2 fruit fly cellular contexts compared by ENCODE assay signal in genomic region chrX:935049-935900, dm6.
A peak's percentile ranks its signal among the peaks of the same experiment; 100 is the strongest.
TF ChIP-seq lines count a peak whose summit lies in the region.

TSS of gene TRAM (plus strand) at chrX:935232.

TF ChIP-seq in whole organism, embryonic, 481 proteins besides CTCF, POLR2A, EP300 and RAD21 (continued from another document and continues in another):
- no peak for TF ChIP-seq corto (GFP tag; optimal IDR thresholded peaks at IDR 0.05; lab: Kevin White, UChicago)
- TF ChIP-seq danr (GFP tag; IDR thresholded peaks at IDR 0.05; lab: Robert Waterston, UW), result peak; percentile 97
- no peak for TF ChIP-seq fru (optimal IDR thresholded peaks at IDR 0.05; lab: Kevin White, UChicago)
- TF ChIP-seq Fer3 (tag; optimal IDR thresholded peaks at IDR 0.05; lab: Kevin White, UChicago), result peak; percentile 97
- TF ChIP-seq HLH4C (GFP tag; IDR thresholded peaks at IDR 0.05; lab: Robert Waterston, UW; ENCODE audit: partially characterized antibody), result peak; percentile 62
- TF ChIP-seq CG8478 (optimal IDR thresholded peaks at IDR 0.05; lab: Kevin White, UChicago), result peak; percentile 89
- TF ChIP-seq Ravus (GFP tag; IDR thresholded peaks at IDR 0.05; lab: Robert Waterston, UW), result peak; percentile 96
- TF ChIP-seq Atf3 (GFP tag; optimal IDR thresholded peaks at IDR 0.05; lab: Kevin White, UChicago), result peak; percentile 98
- TF ChIP-seq CG8359 (GFP tag; optimal IDR thresholded peaks at IDR 0.05; lab: Kevin White, UChicago; ENCODE audit: borderline replicate concordance), result peak; percentile 92
- peak; percentile 99 for TF ChIP-seq jumu (GFP tag; optimal IDR thresholded peaks at IDR 0.05; lab: Kevin White, UChicago)
- TF ChIP-seq Hand (GFP tag; optimal IDR thresholded peaks at IDR 0.05; lab: Kevin White, UChicago), result peak; percentile 95
- TF ChIP-seq ranshi (GFP tag; IDR thresholded peaks at IDR 0.05; lab: Robert Waterston, UW), result peak; percentile 99
- peak; percentile 95 for TF ChIP-seq CG4282 (GFP tag; optimal IDR thresholded peaks at IDR 0.05; lab: Kevin White, UChicago)
- TF ChIP-seq CG2129 (GFP tag; IDR thresholded peaks at IDR 0.05; lab: Robert Waterston, UW; ENCODE audit: partially characterized antibody), result peak; percentile 56
- TF ChIP-seq toy (GFP tag; IDR thresholded peaks at IDR 0.05; lab: Robert Waterston, UW), result peak; percentile 98
- peak; percentile 93 for TF ChIP-seq Bdp1 (GFP tag; optimal IDR thresholded peaks at IDR 0.05; lab: Kevin White, UChicago)
- TF ChIP-seq wdn (GFP tag; IDR thresholded peaks at IDR 0.05; lab: Robert Waterston, UW), result peak; percentile 99
- TF ChIP-seq CG1233 (GFP tag; optimal IDR thresholded peaks at IDR 0.05; lab: Kevin White, UChicago), result peak; percentile 97
- TF ChIP-seq dpn (GFP tag; optimal IDR thresholded peaks at IDR 0.05; lab: Kevin White, UChicago), result peak; percentile 98 to 99
- TF ChIP-seq CG8944 (GFP tag; optimal IDR thresholded peaks at IDR 0.05; lab: Kevin White, UChicago), result peak; percentile 99
- peak; percentile 96 for TF ChIP-seq NK7.1 (GFP tag; optimal IDR thresholded peaks at IDR 0.05; lab: Kevin White, UChicago)
- TF ChIP-seq ssp (GFP tag; IDR thresholded peaks at IDR 0.05; lab: Robert Waterston, UW), result peak; percentile 94
- TF ChIP-seq Six4 (GFP tag; optimal IDR thresholded peaks at IDR 0.05; lab: Kevin White, UChicago), result peak; percentile 98
- TF ChIP-seq CG10267 (tag; optimal IDR thresholded peaks at IDR 0.05; lab: Kevin White, UChicago), result peak; percentile 91
- TF ChIP-seq cas (GFP tag; IDR thresholded peaks at IDR 0.05; lab: Robert Waterston, UW), result peak; percentile 97
- TF ChIP-seq fd64A (GFP tag; optimal IDR thresholded peaks at IDR 0.05; lab: Kevin White, UChicago), result peak; percentile 96
- TF ChIP-seq Atf6 (GFP tag; IDR thresholded peaks at IDR 0.05; lab: Robert Waterston, UW), result peak; percentile 99
- TF ChIP-seq repo (GFP tag; optimal IDR thresholded peaks at IDR 0.05; lab: Kevin White, UChicago), result peak; percentile 96
- peak; percentile 91 for TF ChIP-seq CkIIα-i1 (GFP tag; IDR thresholded peaks at IDR 0.05; lab: Robert Waterston, UW)
- TF ChIP-seq CG6175 (GFP tag; IDR thresholded peaks at IDR 0.05; lab: Robert Waterston, UW), result peak; percentile 96
- TF ChIP-seq CG17912 (GFP tag; optimal IDR thresholded peaks at IDR 0.05; lab: Kevin White, UChicago), result peak; percentile 94
- TF ChIP-seq CG4707 (GFP tag; optimal IDR thresholded peaks at IDR 0.05; lab: Kevin White, UChicago), result peak; percentile 91
- TF ChIP-seq fd96Cb (tag; optimal IDR thresholded peaks at IDR 0.05; lab: Kevin White, UChicago), result peak; percentile 96
- TF ChIP-seq CG10979 (tag; optimal IDR thresholded peaks at IDR 0.05; lab: Kevin White, UChicago), result peak; percentile 97
- TF ChIP-seq CG4854 (GFP tag; optimal IDR thresholded peaks at IDR 0.05; lab: Kevin White, UChicago), result peak; percentile 94
- TF ChIP-seq CG6854 (GFP tag; optimal IDR thresholded peaks at IDR 0.05; lab: Kevin White, UChicago), result peak; percentile 94
- peak; percentile 99 for TF ChIP-seq vvl (GFP tag; IDR thresholded peaks at IDR 0.05; lab: Robert Waterston, UW)
- peak; percentile 99 for TF ChIP-seq CG18599 (GFP tag; optimal IDR thresholded peaks at IDR 0.05; lab: Kevin White, UChicago)
- peak; percentile 96 for TF ChIP-seq CG15601 (tag; optimal IDR thresholded peaks at IDR 0.05; lab: Kevin White, UChicago)
- peak; percentile 99 for TF ChIP-seq HHEX (GFP tag; optimal IDR thresholded peaks at IDR 0.05; lab: Kevin White, UChicago)
- peak; percentile 93 for TF ChIP-seq salm (tag; optimal IDR thresholded peaks at IDR 0.05; lab: Kevin White, UChicago)
- TF ChIP-seq CG15696 (tag; optimal IDR thresholded peaks at IDR 0.05; lab: Kevin White, UChicago), result peak; percentile 96
- peak; percentile 85 for TF ChIP-seq Jarid2 (GFP tag; optimal IDR thresholded peaks at IDR 0.05; lab: Kevin White, UChicago)
- TF ChIP-seq nmo (GFP tag; optimal IDR thresholded peaks at IDR 0.05; lab: Kevin White, UChicago), result peak; percentile 98
- peak; percentile 98 for TF ChIP-seq CG8089 (GFP tag; optimal IDR thresholded peaks at IDR 0.05; lab: Kevin White, UChicago)
- TF ChIP-seq ttk (GFP tag; IDR thresholded peaks at IDR 0.05; lab: Robert Waterston, UW), result peak; percentile 99
- TF ChIP-seq Myb (GFP tag; optimal IDR thresholded peaks at IDR 0.05; lab: Kevin White, UChicago), result peak; percentile 93
- peak; percentile 88 for TF ChIP-seq amos (GFP tag; IDR thresholded peaks at IDR 0.05; lab: Robert Waterston, UW; ENCODE audit: partially characterized antibody)
- TF ChIP-seq Deaf1 (tag; optimal IDR thresholded peaks at IDR 0.05; lab: Kevin White, UChicago), result peak; percentile 76
- peak; percentile 86 for TF ChIP-seq CG7271 (tag; optimal IDR thresholded peaks at IDR 0.05; lab: Kevin White, UChicago)
- no peak for TF ChIP-seq cad (GFP tag; optimal IDR thresholded peaks at IDR 0.05; lab: Kevin White, UChicago)
- peak; percentile 99 for TF ChIP-seq CG34422 (GFP tag; IDR thresholded peaks at IDR 0.05; lab: Robert Waterston, UW)
- TF ChIP-seq en (GFP tag; optimal IDR thresholded peaks at IDR 0.05; lab: Kevin White, UChicago), result peak; percentile 95
- peak in 1 of 2 experiments; percentile 89 for TF ChIP-seq eve (GFP tag; optimal IDR thresholded peaks at IDR 0.05; lab: Kevin White, UChicago)
- TF ChIP-seq NC2α (GFP tag; optimal IDR thresholded peaks at IDR 0.05; lab: Kevin White, UChicago), result peak; percentile 98
- peak; percentile 97 for TF ChIP-seq maf-S (GFP tag; optimal IDR thresholded peaks at IDR 0.05; lab: Kevin White, UChicago)
- TF ChIP-seq shn (GFP tag; optimal IDR thresholded peaks at IDR 0.05; lab: Kevin White, UChicago), result peak; percentile 98
- peak; percentile 98 for TF ChIP-seq ham (GFP tag; IDR thresholded peaks at IDR 0.05; lab: Robert Waterston, UW)
- TF ChIP-seq Ets97D (GFP tag; optimal IDR thresholded peaks at IDR 0.05; lab: Kevin White, UChicago), result peak; percentile 89
- peak; percentile 97 for TF ChIP-seq Dip3 (GFP tag; optimal IDR thresholded peaks at IDR 0.05; lab: Kevin White, UChicago)
- peak; percentile 97 for TF ChIP-seq onecut (GFP tag; IDR thresholded peaks at IDR 0.05; lab: Robert Waterston, UW)
- peak; percentile 92 for TF ChIP-seq Kr (GFP tag; optimal IDR thresholded peaks at IDR 0.05; lab: Kevin White, UChicago)
- TF ChIP-seq CG2116 (GFP tag; optimal IDR thresholded peaks at IDR 0.05; lab: Kevin White, UChicago), result peak; percentile 87
- TF ChIP-seq pum (GFP tag; optimal IDR thresholded peaks at IDR 0.05; lab: Kevin White, UChicago), result peak; percentile 98
- TF ChIP-seq CG16779 (GFP tag; IDR thresholded peaks at IDR 0.05; lab: Robert Waterston, UW), result peak; percentile 97

TF ChIP-seq in whole organism, prepupa, 60 proteins besides CTCF, POLR2A, EP300 and RAD21 (continued from another document):
- TF ChIP-seq esn (GFP tag; optimal IDR thresholded peaks at IDR 0.05; lab: Kevin White, UChicago), result peak; percentile 97
- peak; percentile 88 for TF ChIP-seq Eip93F (GFP tag; optimal IDR thresholded peaks at IDR 0.05; lab: Kevin White, UChicago)
- peak; percentile 98 for TF ChIP-seq fd59A (GFP tag; optimal IDR thresholded peaks at IDR 0.05; lab: Kevin White, UChicago)
- TF ChIP-seq OdsH (GFP tag; optimal IDR thresholded peaks at IDR 0.05; lab: Kevin White, UChicago), result peak; percentile 97
- TF ChIP-seq CG11902 (GFP tag; optimal IDR thresholded peaks at IDR 0.05; lab: Kevin White, UChicago), result peak; percentile 96
- TF ChIP-seq acj6 (GFP tag; optimal IDR thresholded peaks at IDR 0.05; lab: Kevin White, UChicago), result peak; percentile 96
- peak; percentile 97 for TF ChIP-seq pdm3 (GFP tag; optimal IDR thresholded peaks at IDR 0.05; lab: Kevin White, UChicago)
- TF ChIP-seq dsx (GFP tag; optimal IDR thresholded peaks at IDR 0.05; lab: Kevin White, UChicago; ENCODE audit: poor library complexity, severe bottlenecking), result peak; percentile 94
